Fruit fly (Drosophila melanogaster): ENCODE results near the gene CG8292.

The CG8292 gene

dm6 chr2L:8217917-8218316 lies at the start of gene CG8292:
TSS of gene CG8292 (minus strand) at chr2L:8218017.
- TF ChIP-seq h (optimal IDR thresholded peaks at IDR 0.05) = no peak

DNA sequence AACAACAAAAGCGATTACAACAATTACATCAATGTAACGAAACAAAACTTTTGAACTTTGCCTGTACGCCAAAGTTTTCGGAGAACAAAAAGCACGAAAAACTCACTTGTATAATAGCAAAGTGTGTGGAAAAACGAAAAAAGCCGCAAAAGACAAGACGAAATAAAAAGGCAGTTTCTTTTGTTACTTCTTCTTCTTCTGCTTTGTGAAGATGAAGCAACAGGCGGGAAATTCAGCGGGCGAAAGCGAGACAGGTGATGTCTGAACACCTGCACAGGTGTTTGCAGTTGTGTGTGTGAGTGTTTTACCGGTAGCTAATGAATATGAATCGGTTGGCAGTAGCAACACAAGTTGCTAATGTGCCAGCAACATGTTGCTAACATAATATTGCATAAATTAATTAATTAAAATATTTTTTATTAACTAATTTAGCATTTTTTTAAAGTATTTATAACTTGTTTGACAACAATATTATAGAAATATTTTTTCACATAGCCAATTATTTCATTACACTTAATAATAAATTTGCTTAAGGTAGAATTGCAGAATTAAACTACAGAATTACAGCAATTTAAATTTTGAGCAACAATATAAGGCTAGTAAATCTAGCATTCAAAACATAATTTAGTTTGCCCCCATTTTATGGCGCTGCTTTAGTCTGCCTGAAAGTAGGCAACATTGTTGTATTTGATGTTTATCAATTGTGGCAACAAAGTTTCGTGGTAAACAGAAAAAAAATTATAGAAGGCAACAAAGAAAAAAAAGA lies 49.0 kb upstream of the CG8292 start:
- TF ChIP-seq h (optimal IDR thresholded peaks at IDR 0.05) (no peak), psq (optimal IDR thresholded peaks at IDR 0.05) (no peak), Sin3A (optimal IDR thresholded peaks at IDR 0.05) (no peak), ttk (optimal IDR thresholded peaks at IDR 0.05) (no peak), Myc (optimal IDR thresholded peaks at IDR 0.05) (no peak), insv (optimal IDR thresholded peaks at IDR 0.05) (no peak)

DNA sequence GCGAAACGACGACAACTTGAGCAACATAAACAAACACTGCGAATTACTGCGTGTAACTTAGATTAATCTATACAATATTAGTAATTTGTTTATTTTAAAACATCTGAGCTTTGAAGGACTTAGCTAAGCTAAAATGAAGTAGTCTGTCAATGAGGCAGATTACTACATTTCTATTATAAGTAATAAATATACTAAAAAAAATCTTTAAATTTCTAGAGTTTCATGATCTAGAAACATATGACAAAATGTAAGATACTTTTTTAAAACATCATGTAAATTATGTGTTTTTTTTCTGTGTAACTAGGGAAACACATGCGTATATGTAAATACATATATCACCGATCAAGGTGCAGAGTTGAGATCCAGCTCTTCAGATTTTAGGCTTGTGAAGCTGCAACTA lies 48.3 kb upstream of the CG8292 start:
- no peak for TF ChIP-seq h (optimal IDR thresholded peaks at IDR 0.05)
- TF ChIP-seq Myc (optimal IDR thresholded peaks at IDR 0.05) = no peak
- TF ChIP-seq Sin3A (optimal IDR thresholded peaks at IDR 0.05) = no peak
- TF ChIP-seq insv (optimal IDR thresholded peaks at IDR 0.05) = no peak
- TF ChIP-seq psq (optimal IDR thresholded peaks at IDR 0.05) = no peak
- TF ChIP-seq ttk (optimal IDR thresholded peaks at IDR 0.05) = no peak

DNA sequence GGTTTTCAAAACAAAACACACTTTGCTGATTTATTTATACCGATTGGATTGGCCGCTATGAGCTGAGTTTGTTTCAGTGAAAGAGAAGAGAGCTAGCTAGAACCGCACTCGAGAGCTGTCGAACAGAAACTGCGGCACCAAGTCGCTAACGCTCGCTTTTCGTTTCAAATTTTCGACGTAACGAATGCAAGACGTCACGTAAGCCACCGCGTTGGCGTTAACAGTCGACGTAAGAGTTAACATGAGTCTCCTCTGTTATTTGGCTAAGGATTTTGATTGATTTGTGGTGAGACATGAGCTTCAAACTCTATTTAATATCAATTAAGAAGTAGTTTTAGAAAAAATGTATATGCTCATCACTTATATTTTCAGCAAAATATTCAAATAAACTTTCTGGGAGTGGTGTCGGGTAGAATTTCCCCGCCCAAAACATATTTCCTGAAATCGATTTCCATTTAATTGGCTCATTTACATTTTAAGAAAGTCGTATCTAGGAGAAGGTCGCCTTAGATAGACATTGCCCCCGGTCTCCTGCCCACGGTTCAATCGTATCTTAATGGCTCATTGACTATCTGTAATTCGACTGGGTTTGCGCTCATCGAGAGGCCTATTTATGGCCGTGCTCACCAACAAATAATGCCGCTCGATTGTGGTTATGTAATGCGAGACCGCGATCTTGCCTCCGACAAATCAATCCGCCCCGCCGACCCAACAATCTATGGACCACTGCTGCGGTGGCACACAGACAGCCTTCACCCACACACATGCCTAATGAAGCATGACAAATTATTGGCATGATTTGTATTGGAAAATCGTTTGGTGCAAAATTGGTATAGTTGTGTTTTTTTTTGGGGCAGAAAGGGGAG lies 39.8 kb upstream of the CG8292 start, which contains the start of gene CG8086:
Gene CG8086, minus strand, starts transcription at position 102 of the 866 bp plus-strand sequence.
- TF ChIP-seq h (optimal IDR thresholded peaks at IDR 0.05) (no peak), psq (optimal IDR thresholded peaks at IDR 0.05) (no peak), insv (optimal IDR thresholded peaks at IDR 0.05) (no peak)

dm6 chr2L:8255406-8255805 lies 37.6 kb upstream of the CG8292 start:
- no peak for TF ChIP-seq ttk (optimal IDR thresholded peaks at IDR 0.05)
- no peak for TF ChIP-seq insv (optimal IDR thresholded peaks at IDR 0.05)
- no peak for TF ChIP-seq psq (optimal IDR thresholded peaks at IDR 0.05)
- no peak for TF ChIP-seq Myc (optimal IDR thresholded peaks at IDR 0.05)
- TF ChIP-seq h (optimal IDR thresholded peaks at IDR 0.05) = no peak
- no peak for TF ChIP-seq Sin3A (optimal IDR thresholded peaks at IDR 0.05)

DNA sequence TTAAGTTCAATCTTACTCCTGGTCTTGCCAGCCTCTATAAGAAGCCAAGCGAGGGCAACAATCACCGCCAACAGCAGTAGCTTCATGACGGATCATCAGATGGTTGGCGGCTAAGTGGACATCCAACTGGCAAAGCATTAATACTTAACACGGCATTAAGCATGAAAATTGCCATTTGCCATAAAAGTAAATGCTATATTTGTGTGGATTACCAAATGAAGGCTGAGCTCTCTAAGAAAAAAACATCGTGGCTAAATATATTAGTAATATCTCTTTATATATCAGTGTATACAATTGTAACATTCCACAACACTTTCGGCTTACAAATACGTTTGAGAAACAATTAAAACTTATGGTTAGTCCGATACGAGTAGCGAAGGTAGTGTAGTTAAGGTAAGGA lies 26.1 kb upstream of the CG8292 start, which contains the start of gene CG43057:
Gene CG43057, minus strand, starts transcription at position 101 of the 400 bp plus-strand sequence.
- TF ChIP-seq psq (optimal IDR thresholded peaks at IDR 0.05) (no peak), ttk (optimal IDR thresholded peaks at IDR 0.05) (no peak), insv (optimal IDR thresholded peaks at IDR 0.05) (no peak), Sin3A (optimal IDR thresholded peaks at IDR 0.05) (no peak), h (optimal IDR thresholded peaks at IDR 0.05) (no peak), Myc (optimal IDR thresholded peaks at IDR 0.05) (no peak)

dm6 chr2L:8242186-8242585 lies 24.4 kb upstream of the CG8292 start, which contains the start of gene CG14277:
TSS of gene CG14277 (plus strand) at chr2L:8242486.
- no peak for TF ChIP-seq h (optimal IDR thresholded peaks at IDR 0.05)
- no peak for TF ChIP-seq Myc (optimal IDR thresholded peaks at IDR 0.05)
- no peak for TF ChIP-seq insv (optimal IDR thresholded peaks at IDR 0.05)
- TF ChIP-seq psq (optimal IDR thresholded peaks at IDR 0.05) = no peak
- TF ChIP-seq Sin3A (optimal IDR thresholded peaks at IDR 0.05) = no peak
- TF ChIP-seq ttk (optimal IDR thresholded peaks at IDR 0.05) = no peak

DNA sequence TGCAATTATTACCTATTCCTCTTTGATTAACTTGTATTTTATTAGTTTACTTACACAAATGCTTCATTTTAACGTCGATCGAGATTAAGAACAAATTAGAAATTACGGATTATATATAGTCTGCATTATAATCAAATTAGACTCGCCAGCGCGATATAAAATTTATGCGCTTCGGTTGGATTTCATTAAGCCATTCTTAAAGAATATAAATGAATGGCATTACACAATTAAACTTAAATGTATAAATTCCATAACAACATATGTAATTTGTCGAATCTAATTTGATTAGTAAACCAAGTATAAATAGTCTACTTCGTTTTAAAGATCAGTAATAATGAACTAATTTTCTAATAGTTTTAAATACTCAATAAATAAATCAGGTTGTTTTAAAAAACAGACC lies 23.9 kb upstream of the CG8292 start, which contains the start of gene Spn28F:
Gene Spn28F, minus strand, starts transcription at position 101 of the 400 bp plus-strand sequence.
- TF ChIP-seq insv (optimal IDR thresholded peaks at IDR 0.05) = no peak

- TF ChIP-seq Sin3A (optimal IDR thresholded peaks at IDR 0.05) = no peak
- TF ChIP-seq h (optimal IDR thresholded peaks at IDR 0.05) = no peak
- TF ChIP-seq Myc (optimal IDR thresholded peaks at IDR 0.05) = no peak
- no peak for TF ChIP-seq ttk (optimal IDR thresholded peaks at IDR 0.05)
- TF ChIP-seq insv (optimal IDR thresholded peaks at IDR 0.05) = no peak
- no peak for TF ChIP-seq psq (optimal IDR thresholded peaks at IDR 0.05)
Measured at dm6 chr2L:8239712-8240245, 22.0 kb upstream of the CG8292 start, which contains the start of gene Pvr. TSS of gene Pvr (minus strand) at chr2L:8239878.

DNA sequence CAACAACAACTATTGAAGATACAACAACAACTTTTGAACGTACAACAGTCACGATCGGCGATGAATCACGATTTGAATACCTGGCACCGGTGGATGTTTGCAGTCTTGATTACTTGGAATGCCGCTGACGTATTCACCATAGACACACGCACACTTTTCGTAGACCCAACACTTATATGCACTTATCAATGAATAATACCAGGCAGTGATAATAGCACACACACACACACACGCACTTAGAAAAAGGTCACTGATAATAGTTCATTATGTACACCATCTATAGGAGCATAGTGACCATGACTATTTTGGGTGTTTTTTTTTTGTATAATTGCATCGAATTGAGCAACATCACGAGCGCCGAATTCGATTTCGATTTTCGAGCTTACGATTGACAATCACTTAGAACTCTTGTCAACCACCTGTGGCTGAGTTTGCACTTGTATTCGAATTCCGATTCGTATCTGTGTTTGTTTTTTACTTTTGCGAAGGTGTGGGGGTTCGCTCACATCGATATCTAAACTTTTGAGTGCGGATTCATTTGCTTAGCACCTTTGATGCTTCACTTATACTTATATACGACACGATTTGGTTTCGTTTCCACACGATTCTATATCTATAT lies 21.3 kb upstream of the CG8292 start:
- TF ChIP-seq Myc (optimal IDR thresholded peaks at IDR 0.05) = no peak
- no peak for TF ChIP-seq h (optimal IDR thresholded peaks at IDR 0.05)
- no peak for TF ChIP-seq insv (optimal IDR thresholded peaks at IDR 0.05)
- TF ChIP-seq ttk (optimal IDR thresholded peaks at IDR 0.05) = no peak
- no peak for TF ChIP-seq psq (optimal IDR thresholded peaks at IDR 0.05)
- no peak for TF ChIP-seq Sin3A (optimal IDR thresholded peaks at IDR 0.05)

DNA sequence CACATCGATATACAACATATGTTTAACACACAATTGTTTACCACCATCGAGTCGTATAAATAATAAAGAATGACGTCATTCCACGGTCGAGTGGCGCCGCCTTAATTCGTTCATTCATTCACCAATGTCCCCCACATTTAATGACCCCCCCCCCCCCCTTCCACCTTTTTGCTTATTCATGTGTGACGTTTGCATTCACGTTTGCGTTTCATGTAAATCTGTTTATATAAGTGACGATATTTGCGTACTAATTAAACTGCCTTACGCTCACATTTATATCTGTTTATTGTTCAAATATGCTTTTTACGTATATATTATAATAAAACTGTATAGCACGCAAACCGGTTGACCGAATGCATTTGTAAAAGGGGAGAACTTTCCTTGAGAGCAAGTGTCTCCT lies 15.8 kb upstream of the CG8292 start:
- TF ChIP-seq h (optimal IDR thresholded peaks at IDR 0.05) (no peak), psq (optimal IDR thresholded peaks at IDR 0.05) (no peak), Sin3A (optimal IDR thresholded peaks at IDR 0.05) (no peak), Myc (optimal IDR thresholded peaks at IDR 0.05) (no peak), ttk (optimal IDR thresholded peaks at IDR 0.05) (no peak), insv (optimal IDR thresholded peaks at IDR 0.05) (no peak)

DNA sequence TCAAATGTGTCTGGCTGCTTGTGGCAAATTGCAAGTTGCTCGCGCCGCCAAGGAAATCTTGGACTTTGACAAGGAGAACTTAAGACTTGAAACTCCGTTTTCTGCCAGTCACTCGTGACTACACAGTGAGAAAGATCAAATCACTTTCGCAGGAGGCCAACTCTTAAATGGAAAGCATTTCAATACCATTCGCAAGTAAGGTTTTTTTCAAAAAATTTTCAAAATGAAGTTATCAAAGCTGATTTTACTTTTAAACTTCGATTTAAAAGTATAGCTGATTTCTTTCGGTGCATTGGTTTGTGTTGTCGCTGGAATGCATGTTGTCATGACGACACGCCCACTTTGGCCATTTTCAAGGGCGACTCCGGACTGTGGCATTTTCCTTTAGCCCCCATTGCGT lies 14.6 kb upstream of the CG8292 start:
- TF ChIP-seq ttk (optimal IDR thresholded peaks at IDR 0.05) (no peak), insv (optimal IDR thresholded peaks at IDR 0.05) (no peak), h (optimal IDR thresholded peaks at IDR 0.05) (no peak), Myc (optimal IDR thresholded peaks at IDR 0.05) (no peak), Sin3A (optimal IDR thresholded peaks at IDR 0.05) (no peak), psq (optimal IDR thresholded peaks at IDR 0.05) (no peak)

Measured in Kc167 (cell line).